Fruit fly (Drosophila melanogaster): ENCODE measurements around the gene CG14325.

The CG14325 gene

DNA sequence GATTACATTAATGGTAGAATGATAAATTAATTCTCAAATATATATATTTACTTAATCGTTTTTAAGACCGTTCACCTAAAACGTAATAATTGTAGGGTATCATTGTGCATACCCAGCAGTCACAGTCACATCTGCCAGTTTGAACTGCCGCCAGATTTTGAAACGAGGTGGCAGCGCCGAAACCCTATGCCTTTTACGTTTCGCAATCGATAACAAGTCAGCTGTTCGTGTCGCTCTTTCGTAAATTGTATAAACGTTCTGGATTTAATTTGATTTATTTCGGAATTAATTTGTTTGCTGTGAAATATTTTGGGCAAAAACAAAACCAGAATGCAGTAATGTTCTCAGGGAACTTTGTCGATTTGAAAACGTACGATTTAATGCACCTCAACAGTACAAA, 20.5 kb downstream of the CG14325 start, which contains the start of gene CG14322 (continued):
- TF ChIP-seq tio (GFP tag; optimal IDR thresholded peaks at IDR 0.05) (no peak), sisA (GFP tag; IDR thresholded peaks at IDR 0.05) (peak; percentile 31; the same call in 1 of the 2 replicates), CG11247 (GFP tag; IDR thresholded peaks at IDR 0.05) (0 out of 2 replicates have a peak, but pooled peaks have one; percentile 15), Poxn (GFP tag; IDR thresholded peaks at IDR 0.05) (no peak), Opbp (GFP tag; IDR thresholded peaks at IDR 0.05; ENCODE audit: partially characterized antibody) (peak; percentile 23; the same call in 2 of the 3 replicates), trem (tag; optimal IDR thresholded peaks at IDR 0.05) (peak; percentile 97), CG1603 (tag; optimal IDR thresholded peaks at IDR 0.05) (peak; percentile 53), CG10431 (GFP tag; optimal IDR thresholded peaks at IDR 0.05) (no peak), Gsc (GFP tag; IDR thresholded peaks at IDR 0.05) (no peak), nmo (GFP tag; optimal IDR thresholded peaks at IDR 0.05) (peak; percentile 10), Doc2 (GFP tag; IDR thresholded peaks at IDR 0.05) (no peak), CG8359 (GFP tag; optimal IDR thresholded peaks at IDR 0.05; ENCODE audit: borderline replicate concordance) (no peak), Usf (GFP tag; optimal IDR thresholded peaks at IDR 0.05) (no peak), ssp (GFP tag; IDR thresholded peaks at IDR 0.05) (no peak), HLH4C (GFP tag; IDR thresholded peaks at IDR 0.05; ENCODE audit: partially characterized antibody) (0 out of 3 replicates have a peak, but pooled peaks have one; percentile 21), z (GFP tag; IDR thresholded peaks at IDR 0.05) (no peak), CG4328 (GFP tag; optimal IDR thresholded peaks at IDR 0.05) (no peak), lilli (GFP tag; optimal IDR thresholded peaks at IDR 0.05) (peak; percentile 19), repo (GFP tag; optimal IDR thresholded peaks at IDR 0.05) (no peak), CG18262 (tag; optimal IDR thresholded peaks at IDR 0.05) (no peak), rib (GFP tag; IDR thresholded peaks at IDR 0.05) (no peak), CG17612 (GFP tag; IDR thresholded peaks at IDR 0.05) (no peak), Lpt (GFP tag; optimal IDR thresholded peaks at IDR 0.05) (no peak), gcm (GFP tag; optimal IDR thresholded peaks at IDR 0.05) (no peak), CG9876 (GFP tag; optimal IDR thresholded peaks at IDR 0.05) (no peak), lbe (GFP tag; optimal IDR thresholded peaks at IDR 0.05) (no peak), CG8924 (tag; optimal IDR thresholded peaks at IDR 0.05) (no peak), CG2678 (tag; optimal IDR thresholded peaks at IDR 0.05) (no peak), CG10267 (tag; optimal IDR thresholded peaks at IDR 0.05) (no peak), kni (GFP tag; optimal IDR thresholded peaks at IDR 0.05) (no peak), kay (GFP tag; optimal IDR thresholded peaks at IDR 0.05) (no peak), gt (GFP tag; IDR thresholded peaks at IDR 0.05) (no peak), Hr78 (GFP tag; optimal IDR thresholded peaks at IDR 0.05) (no peak), bcd (GFP tag; optimal IDR thresholded peaks at IDR 0.05) (no peak), Max (GFP tag; optimal IDR thresholded peaks at IDR 0.05) (no peak), CG8089 (GFP tag; optimal IDR thresholded peaks at IDR 0.05) (no peak), CG9609 (GFP tag; optimal IDR thresholded peaks at IDR 0.05) (no peak), CG4282 (GFP tag; optimal IDR thresholded peaks at IDR 0.05) (no peak), pzg (GFP tag; optimal IDR thresholded peaks at IDR 0.05) (peak; percentile 59), Ets65A (GFP tag) (peak; percentile 27), fd96Cb (tag; optimal IDR thresholded peaks at IDR 0.05) (no peak), Atf6 (GFP tag; IDR thresholded peaks at IDR 0.05) (no peak), CG7372 (GFP tag; IDR thresholded peaks at IDR 0.05) (no peak), jing (GFP tag; optimal IDR thresholded peaks at IDR 0.05) (no peak), CG6272 (GFP tag; IDR thresholded peaks at IDR 0.05) (no peak), bsh (GFP tag; optimal IDR thresholded peaks at IDR 0.05) (no peak), CG16779 (GFP tag; IDR thresholded peaks at IDR 0.05) (no peak), Trl (optimal IDR thresholded peaks at IDR 0.05) (no peak), Trl (GFP tag; optimal IDR thresholded peaks at IDR 0.05) (no peak), Optix (GFP tag; IDR thresholded peaks at IDR 0.05) (no peak), ato (GFP tag; IDR thresholded peaks at IDR 0.05; ENCODE audit: partially characterized antibody) (no peak), Dip3 (GFP tag; optimal IDR thresholded peaks at IDR 0.05) (no peak)
